Worm (Caenorhabditis elegans) whole organism, young adult: ENCODE measurements around the gene dpy-10.

ENCODE experiments used
- C06A6.2 ChIP-seq: fragments of 200-800 bp; sonication (Bioruptor generic); conservative IDR thresholded peaks from 2 replicates; pipeline ENCODE4 v1.3.6; 2022; ENCODE audit warnings: missing genetic modification characterization, missing compliant biosample characterization
- ceh-100 ChIP-seq: fragments of 200-800 bp; sonication (Bioruptor generic); IDR thresholded peaks from 2 replicates; pipeline ENCODE4 v1.3.6; 2022; ENCODE audit warnings: missing genetic modification reagents, missing genetic modification characterization, missing compliant biosample characterization
- dpff-1 ChIP-seq: sonication (generic microtip); optimal IDR thresholded peaks from 2 replicates; lab custom pipeline; 2017; ENCODE audit warnings: mild to moderate bottlenecking, missing genetic modification characterization, missing compliant biosample characterization
- dpl-1 ChIP-seq: fragments of 150-350 bp; optimal IDR thresholded peaks from 2 replicates; lab custom pipeline; 2014; ENCODE audit warnings: missing biosample characterization, missing genetic modification reagents, missing genetic modification characterization
- egrh-3 ChIP-seq: fragments of 200-800 bp; sonication (Bioruptor generic); IDR thresholded peaks from 2 replicates; pipeline ENCODE4 v1.3.6; 2022; ENCODE audit warnings: missing genetic modification reagents, missing genetic modification characterization, missing compliant biosample characterization
- him-1 ChIP-seq: sonication (generic microtip); optimal IDR thresholded peaks from 2 replicates; lab custom pipeline; 2016; ENCODE audit warnings: missing genotype, missing genetic modification reagents, missing genetic modification characterization, missing compliant biosample characterization
- hrde-1 ChIP-seq: sonication (generic microtip); optimal IDR thresholded peaks from 2 replicates; lab custom pipeline; 2016; ENCODE audit warnings: missing genetic modification characterization, mild to moderate bottlenecking, missing compliant biosample characterization, moderate library complexity, missing genotype, missing genetic modification reagents, borderline replicate concordance
- let-607 ChIP-seq, 2 experiments: fragments of 200-800 bp in 1 of 2; sonication (Bioruptor generic) in 1 of 2; sonication (generic microtip) in 1 of 2; optimal IDR thresholded peaks; 2 replicates each; lab custom pipeline; 2016 to 2018; ENCODE audit warnings: mild to moderate bottlenecking in 2 of 2, missing compliant biosample characterization in 2 of 2, missing genetic modification characterization in 2 of 2, moderate library complexity in 2 of 2, missing genotype in 1 of 2
- nhr-120 ChIP-seq: fragments of 200-800 bp; sonication (Bioruptor generic); IDR thresholded peaks from 2 replicates; pipeline ENCODE4 v1.3.6; 2022; ENCODE audit warnings: missing genetic modification characterization, missing compliant biosample characterization
- snpc-4 ChIP-seq, 5 experiments: fragments of 150-350 bp in 1 of 5; sonication (generic microtip) in 4 of 5; optimal IDR thresholded peaks; 2 replicates each; lab custom pipeline; 2014 to 2018; ENCODE audit warnings: missing genetic modification characterization in 5 of 5, missing biosample characterization in 3 of 5, antibody characterized with exemption in 2 of 5, mild to moderate bottlenecking in 2 of 5, missing compliant biosample characterization in 2 of 5, missing genotype in 2 of 5, moderate library complexity in 2 of 5, missing genetic modification reagents in 1 of 5
- unc-62 ChIP-seq: fragments of 150-350 bp; optimal IDR thresholded peaks from 2 replicates; lab custom pipeline; 2014; ENCODE audit warnings: missing biosample characterization, missing genetic modification reagents, missing genetic modification characterization
- ztf-3 ChIP-seq: fragments of 200-800 bp; sonication (Bioruptor generic); optimal IDR thresholded peaks from 2 replicates; lab custom pipeline; 2018; ENCODE audit warnings: mild to moderate bottlenecking, missing genetic modification characterization, missing compliant biosample characterization
- ztf-6 ChIP-seq: fragments of 200-800 bp; sonication (Bioruptor generic); IDR thresholded peaks from 2 replicates; pipeline ENCODE4 v1.3.6; 2022; ENCODE audit warnings: missing genetic modification reagents, missing genetic modification characterization, missing compliant biosample characterization

ce11 chrII:6715853-6716252 lies 3.8 kb upstream of the dpy-10 start:
- TF ChIP-seq C06A6.2 (no peak), egrh-3 (no peak), unc-62 (GFP tag; lab: Kevin White, UChicago) (no peak), dpff-1 (tag; lab: Kevin White, UChicago) (no peak), ceh-100 (GFP tag; lab: Robert Waterston, UW) (no peak), hrde-1 (no peak), snpc-4 (GFP tag; optimal IDR thresholded peaks at IDR 0.05; lab: Kevin White, UChicago) (no peak), snpc-4 (tag; optimal IDR thresholded peaks at IDR 0.05; lab: Kevin White, UChicago) (no peak), nhr-120 (GFP tag; lab: Robert Waterston, UW) (no peak), him-1 (tag; lab: Kevin White, UChicago) (no peak), ztf-3 (GFP tag; lab: Kevin White, UChicago) (no peak), ztf-6 (GFP tag; lab: Robert Waterston, UW) (no peak), dpl-1 (GFP tag; lab: Kevin White, UChicago) (no peak), let-607 (tag; optimal IDR thresholded peaks at IDR 0.05; lab: Kevin White, UChicago) (no peak)
